Worm (Caenorhabditis elegans) whole organism, late embryonic: ENCODE results near the gene str-60.
"Not testable (repeated sequence)": the region's sequence is repeated elsewhere in the genome, so short reads cannot be mapped to it uniquely, and the experiment has no call there.

ENCODE experiments used
- C08G9.2 ChIP-seq: sonication (generic microtip); optimal IDR thresholded peaks from 2 replicates; lab custom pipeline; 2016; ENCODE audit warnings: mild to moderate bottlenecking, missing genetic modification characterization, moderate library complexity, missing compliant biosample characterization
- K02D7.2 ChIP-seq: sonication (generic microtip); optimal IDR thresholded peaks from 2 replicates; lab custom pipeline; 2017; ENCODE audit warnings: mild to moderate bottlenecking, missing genetic modification characterization, missing compliant biosample characterization
- K09A11.1 ChIP-seq: sonication (generic microtip); optimal IDR thresholded peaks from 2 replicates; lab custom pipeline; 2017; ENCODE audit warnings: antibody characterized with exemption, mild to moderate bottlenecking, missing genetic modification characterization, missing compliant biosample characterization; ENCODE audit not compliant: insufficient read depth
- T23F11.4 ChIP-seq: fragments of 200-800 bp; sonication (Bioruptor generic); optimal IDR thresholded peaks from 2 replicates; lab custom pipeline; 2018; ENCODE audit warnings: mild to moderate bottlenecking, missing genetic modification characterization, missing compliant biosample characterization
- Y22D7AL.16 ChIP-seq: sonication (generic microtip); optimal IDR thresholded peaks from 2 replicates; lab custom pipeline; 2016; ENCODE audit warnings: missing genetic modification characterization, missing compliant biosample characterization
- ama-1 ChIP-seq: fragments of 150-350 bp; optimal IDR thresholded peaks from 2 replicates; lab custom pipeline; 2014
- ceh-14 ChIP-seq: sonication (generic microtip); optimal IDR thresholded peaks from 2 replicates; lab custom pipeline; 2016; ENCODE audit warnings: missing genotype, missing genetic modification characterization, missing compliant biosample characterization
- ceh-18 ChIP-seq: sonication (generic microtip); optimal IDR thresholded peaks from 2 replicates; lab custom pipeline; 2016; ENCODE audit warnings: missing genetic modification characterization, missing compliant biosample characterization
- ceh-24 ChIP-seq: sonication (generic microtip); optimal IDR thresholded peaks from 2 replicates; lab custom pipeline; 2016; ENCODE audit warnings: mild to moderate bottlenecking, missing genetic modification characterization, missing compliant biosample characterization
- ceh-30 ChIP-seq: fragments of 150-350 bp; optimal IDR thresholded peaks from 2 replicates; lab custom pipeline; 2014; ENCODE audit warnings: missing biosample characterization, missing genetic modification characterization
- ceh-31 ChIP-seq: sonication (generic microtip); optimal IDR thresholded peaks from 2 replicates; lab custom pipeline; 2016; ENCODE audit warnings: missing genetic modification characterization, missing compliant biosample characterization
- ceh-45 ChIP-seq: fragments of 200-800 bp; sonication (Bioruptor generic); IDR thresholded peaks from 2 replicates; pipeline ENCODE4 v1.3.6; 2022; ENCODE audit warnings: missing genetic modification reagents, missing genetic modification characterization, missing compliant biosample characterization
- ceh-48 ChIP-seq: sonication (generic microtip); optimal IDR thresholded peaks from 2 replicates; lab custom pipeline; 2016; ENCODE audit warnings: missing genetic modification characterization, inconsistent platforms, missing compliant biosample characterization
- ceh-9 ChIP-seq: sonication (generic microtip); optimal IDR thresholded peaks from 2 replicates; lab custom pipeline; 2016; ENCODE audit warnings: mild to moderate bottlenecking, missing genetic modification characterization, inconsistent platforms, missing compliant biosample characterization
- dmd-4 ChIP-seq: sonication (generic microtip); optimal IDR thresholded peaks from 2 replicates; lab custom pipeline; 2016; ENCODE audit warnings: borderline replicate concordance, missing genetic modification characterization, missing compliant biosample characterization
- elt-4 ChIP-seq: sonication (generic microtip); optimal IDR thresholded peaks from 2 replicates; lab custom pipeline; 2016; ENCODE audit warnings: missing genetic modification characterization, missing compliant biosample characterization
- ets-4 ChIP-seq: sonication (generic microtip); optimal IDR thresholded peaks from 2 replicates; lab custom pipeline; 2016; ENCODE audit warnings: missing genetic modification characterization, missing compliant biosample characterization
- fax-1 ChIP-seq: sonication (generic microtip); optimal IDR thresholded peaks from 2 replicates; lab custom pipeline; 2016; ENCODE audit warnings: missing genotype, missing genetic modification characterization, missing compliant biosample characterization
- fkh-10 ChIP-seq: fragments of 150-350 bp; optimal IDR thresholded peaks from 2 replicates; lab custom pipeline; 2014; ENCODE audit warnings: missing biosample characterization, missing genetic modification reagents, missing genetic modification characterization
- hlh-13 ChIP-seq: fragments of 200-800 bp; sonication (Bioruptor generic); optimal IDR thresholded peaks from 2 replicates; lab custom pipeline; 2018; ENCODE audit warnings: mild to moderate bottlenecking, missing genetic modification characterization, missing compliant biosample characterization
- hlh-15 ChIP-seq: sonication (generic microtip); optimal IDR thresholded peaks from 2 replicates; lab custom pipeline; 2016; ENCODE audit warnings: missing genetic modification characterization, missing compliant biosample characterization
- hlh-30 ChIP-seq: sonication (generic microtip); optimal IDR thresholded peaks from 2 replicates; lab custom pipeline; 2017; ENCODE audit warnings: antibody characterized with exemption, missing genetic modification characterization, missing compliant biosample characterization; ENCODE audit not compliant: insufficient read depth
- hlh-8 ChIP-seq: sonication (generic microtip); optimal IDR thresholded peaks from 2 replicates; lab custom pipeline; 2016; ENCODE audit warnings: missing genotype, missing genetic modification characterization, missing compliant biosample characterization
- lin-11 ChIP-seq: fragments of 200-800 bp; sonication (Bioruptor generic); optimal IDR thresholded peaks from 2 replicates; lab custom pipeline; 2018; ENCODE audit warnings: mild to moderate bottlenecking, missing genetic modification characterization, missing compliant biosample characterization
- nhr-232 ChIP-seq: sonication (generic microtip); optimal IDR thresholded peaks from 2 replicates; lab custom pipeline; 2016; ENCODE audit warnings: missing genetic modification characterization, missing compliant biosample characterization
- npax-4 ChIP-seq: sonication (generic microtip); optimal IDR thresholded peaks from 2 replicates; lab custom pipeline; 2016; ENCODE audit warnings: missing genetic modification characterization, missing compliant biosample characterization
- odd-2 ChIP-seq: sonication (generic microtip); optimal IDR thresholded peaks from 2 replicates; lab custom pipeline; 2017; ENCODE audit warnings: antibody characterized with exemption, mild to moderate bottlenecking, missing genetic modification characterization, missing compliant biosample characterization
- pat-9 ChIP-seq: fragments of 200-800 bp; sonication (Bioruptor generic); optimal IDR thresholded peaks from 2 replicates; lab custom pipeline; 2018; ENCODE audit warnings: mild to moderate bottlenecking, missing genetic modification characterization, moderate library complexity, missing compliant biosample characterization
- pax-1 ChIP-seq: fragments of 150-350 bp; optimal IDR thresholded peaks from 2 replicates; lab custom pipeline; 2014; ENCODE audit warnings: missing biosample characterization, missing genetic modification characterization
- pha-2 ChIP-seq: sonication (generic microtip); optimal IDR thresholded peaks from 2 replicates; lab custom pipeline; 2017; ENCODE audit warnings: mild to moderate bottlenecking, missing genetic modification characterization, missing compliant biosample characterization
- sox-4 ChIP-seq: sonication (generic microtip); optimal IDR thresholded peaks from 2 replicates; lab custom pipeline; 2017; ENCODE audit warnings: mild to moderate bottlenecking, missing genetic modification characterization, inconsistent platforms, missing compliant biosample characterization
- syd-9 ChIP-seq: sonication (generic microtip); optimal IDR thresholded peaks from 2 replicates; lab custom pipeline; 2016; ENCODE audit warnings: mild to moderate bottlenecking, missing genetic modification characterization, moderate library complexity, missing compliant biosample characterization
- ttx-3 ChIP-seq: sonication (generic microtip); optimal IDR thresholded peaks from 2 replicates; lab custom pipeline; 2016; ENCODE audit warnings: missing genetic modification reagents, missing genetic modification characterization, missing compliant biosample characterization
- unc-42 ChIP-seq: sonication (generic microtip); optimal IDR thresholded peaks from 2 replicates; lab custom pipeline; 2016; ENCODE audit warnings: missing genotype, missing genetic modification characterization, missing compliant biosample characterization
- unc-86 ChIP-seq: sonication (generic microtip); optimal IDR thresholded peaks from 2 replicates; lab custom pipeline; 2016; ENCODE audit warnings: missing genetic modification characterization, missing compliant biosample characterization
- zip-5 ChIP-seq: sonication (generic microtip); optimal IDR thresholded peaks from 2 replicates; lab custom pipeline; 2016; ENCODE audit warnings: missing genetic modification characterization, missing compliant biosample characterization

Gene str-60

DNA sequence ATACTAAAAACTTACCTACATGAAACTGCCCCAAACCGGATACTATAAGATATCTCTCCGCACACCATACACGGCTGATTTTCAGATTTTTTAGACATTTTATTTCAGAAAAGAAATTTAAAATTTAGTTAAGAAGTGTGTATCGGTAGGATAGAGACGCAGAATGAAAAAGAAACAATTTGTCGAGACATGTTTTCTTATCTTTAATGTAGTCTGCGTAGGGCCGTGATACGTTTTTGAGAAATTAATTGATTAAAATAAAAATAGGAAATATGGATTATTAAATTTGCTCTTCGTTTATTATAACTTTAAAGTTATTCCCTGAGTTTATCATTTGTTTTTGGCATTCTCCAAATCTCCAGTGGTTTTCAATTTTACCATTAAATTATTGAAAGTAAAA is 26.5 kb downstream of the str-60 start, which contains the start of gene nhr-108:
Gene nhr-108 (minus strand): TSS at position 166 of the 400 bp plus-strand sequence.
- TF ChIP-seq hlh-30 (tag; lab: Kevin White, UChicago) (no peak), syd-9 (tag; lab: Kevin White, UChicago) (no peak), nhr-232 (tag; lab: Kevin White, UChicago) (no peak), pat-9 (no peak)

DNA sequence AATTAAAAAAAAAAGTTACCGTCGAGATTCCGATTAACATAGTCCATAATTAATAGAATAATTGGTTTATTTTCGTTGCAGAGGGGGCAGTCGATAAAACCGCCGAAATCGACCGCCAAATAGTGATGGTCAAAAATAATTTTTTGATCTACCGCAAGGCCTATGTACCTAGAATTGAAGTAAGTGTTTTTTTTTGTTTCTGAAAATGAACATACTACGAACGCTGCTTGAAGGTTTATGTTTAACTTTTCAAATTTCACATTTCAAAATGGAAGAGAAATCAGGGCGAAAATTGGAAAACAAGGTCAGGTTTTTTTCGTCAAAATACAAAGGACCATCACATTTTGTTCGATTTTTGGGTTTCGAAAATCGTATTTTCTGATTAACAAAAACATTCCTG is 30.5 kb downstream of the str-60 start, which contains the start of gene pzf-1:
Gene pzf-1 (minus strand): TSS at position 101 of the 400 bp plus-strand sequence.
- TF ChIP-seq ttx-3 (tag; lab: Kevin White, UChicago) (no peak), unc-42 (tag; lab: Kevin White, UChicago) (no peak), ama-1 (lab: Kevin White, UChicago) (no peak), hlh-30 (tag; lab: Kevin White, UChicago) (no peak), dmd-4 (tag; lab: Kevin White, UChicago) (no peak), hlh-8 (tag; lab: Kevin White, UChicago) (no peak), odd-2 (tag; lab: Kevin White, UChicago) (no peak)

DNA sequence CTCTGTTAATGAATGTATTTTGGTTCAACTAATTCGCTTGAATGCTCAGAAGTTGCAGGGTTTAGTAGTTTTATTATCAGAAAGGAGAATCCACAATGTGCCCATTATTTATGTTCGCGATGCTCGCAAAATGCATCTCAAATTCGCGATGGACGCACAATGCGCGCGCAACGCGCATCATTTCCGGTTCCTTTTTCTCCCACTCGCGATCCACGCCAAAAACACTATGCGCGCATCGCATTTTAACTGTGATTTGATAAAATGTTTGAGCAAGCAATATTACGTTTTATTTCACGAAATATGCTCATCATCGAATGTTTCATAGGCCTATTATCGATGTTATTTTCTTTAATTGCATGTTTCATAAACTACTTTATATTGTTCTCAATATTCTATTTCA is 32.1 kb downstream of the str-60 start, which contains the start of gene srbc-77:
Gene srbc-77 (plus strand): TSS at position 301 of the 400 bp plus-strand sequence.
- not testable (repeated sequence) for TF ChIP-seq ceh-14 (tag; lab: Kevin White, UChicago); ets-4; ceh-31 (tag; lab: Kevin White, UChicago)

DNA sequence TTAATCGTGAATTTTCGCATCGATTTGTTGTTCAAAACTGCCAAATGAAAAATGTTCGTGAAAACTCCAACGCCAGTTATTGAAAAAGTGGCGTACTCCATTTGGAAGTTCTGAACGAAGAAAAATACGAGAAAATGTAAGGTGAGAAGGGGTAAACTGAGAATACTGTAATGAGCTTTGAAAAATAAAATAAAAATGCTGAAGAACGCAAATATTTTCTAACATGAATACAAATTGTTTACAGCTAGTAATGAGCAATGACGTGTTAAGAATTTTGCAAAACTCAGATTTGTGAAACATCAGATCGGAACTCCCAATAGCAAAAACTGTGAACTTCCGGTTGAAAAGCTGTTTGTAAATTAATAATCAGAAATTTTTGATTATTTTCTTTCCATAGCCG is 34.6 kb downstream of the str-60 start, which contains the start of gene srw-26:
Gene srw-26 (minus strand): TSS at position 101 of the 400 bp plus-strand sequence.
- no peak for TF ChIP-seq ceh-24
- TF ChIP-seq C08G9.2 (tag; lab: Kevin White, UChicago), result no peak
- no peak for TF ChIP-seq elt-4 (tag; lab: Kevin White, UChicago)
- TF ChIP-seq pha-2 (tag; lab: Kevin White, UChicago), result no peak
- TF ChIP-seq fax-1, result no peak
- no peak for TF ChIP-seq npax-4
- no peak for TF ChIP-seq zip-5 (tag; lab: Kevin White, UChicago)
- no peak for TF ChIP-seq ets-4
- no peak for TF ChIP-seq T23F11.4 (GFP tag; lab: Kevin White, UChicago)
- TF ChIP-seq unc-86, result no peak
- no peak for TF ChIP-seq pat-9
- TF ChIP-seq hlh-15 (tag; lab: Kevin White, UChicago), result no peak
- no peak for TF ChIP-seq K02D7.2 (tag; lab: Kevin White, UChicago)
- TF ChIP-seq ceh-18, result no peak
- no peak for TF ChIP-seq fkh-10 (GFP tag; lab: Kevin White, UChicago)
- TF ChIP-seq ceh-14 (tag; lab: Kevin White, UChicago), result no peak
- no peak for TF ChIP-seq odd-2 (tag; lab: Kevin White, UChicago)
- no peak for TF ChIP-seq ceh-48 (tag; lab: Kevin White, UChicago)
- no peak for TF ChIP-seq K09A11.1 (tag; lab: Kevin White, UChicago)
- no peak for TF ChIP-seq sox-4 (tag; lab: Kevin White, UChicago)
- TF ChIP-seq, all 69 proteins: peak for 0

DNA sequence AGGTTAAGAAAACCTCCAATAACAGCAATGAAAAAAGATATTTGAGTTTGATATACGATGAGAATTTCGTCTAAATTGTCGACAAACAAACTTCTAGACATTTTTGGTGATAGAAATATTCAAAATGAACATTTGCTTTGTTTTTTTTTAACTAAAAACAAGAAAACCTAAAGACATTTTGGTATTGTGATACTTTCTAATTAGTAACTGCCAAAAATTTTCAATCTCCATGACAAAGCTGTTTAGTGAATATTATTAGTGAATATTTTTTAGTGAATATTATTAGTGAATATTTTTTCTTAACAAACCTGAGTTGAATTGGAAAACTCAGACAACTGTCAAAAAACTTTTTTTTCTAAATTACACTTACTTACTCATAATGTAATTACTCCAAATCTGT is 42.5 kb downstream of the str-60 start, which contains the start of gene srw-55:
Gene srw-55 (minus strand): TSS at position 101 of the 400 bp plus-strand sequence.
- no peak for TF ChIP-seq Y22D7AL.16
- TF ChIP-seq lin-11, result no peak
- TF ChIP-seq nhr-232 (tag; lab: Kevin White, UChicago), result no peak
- no peak for TF ChIP-seq hlh-13 (GFP tag; lab: Kevin White, UChicago)
- TF ChIP-seq ama-1 (lab: Kevin White, UChicago), result no peak
- TF ChIP-seq ceh-24, result no peak
- TF ChIP-seq zip-5 (tag; lab: Kevin White, UChicago), result no peak
- no peak for TF ChIP-seq npax-4
- no peak for TF ChIP-seq ceh-30 (tag; lab: Kevin White, UChicago)
- no peak for TF ChIP-seq ceh-9 (tag; lab: Kevin White, UChicago)
- no peak for TF ChIP-seq pax-1 (tag; lab: Kevin White, UChicago)
- no peak for TF ChIP-seq fax-1
- TF ChIP-seq ceh-45 (GFP tag; lab: Robert Waterston, UW), result no peak
